Fruit fly (Drosophila melanogaster) whole organism, embryonic: ENCODE results near the gene HemK1.

ENCODE experiments used
- Abd-B ChIP-seq: fragments of 200-800 bp; sonication (Bioruptor generic); optimal IDR thresholded peaks from 2 replicates; lab custom pipeline; 2018; ENCODE audit warnings: missing biosample characterization, mild to moderate bottlenecking, missing genetic modification characterization, moderate library complexity
- Adf1 ChIP-seq: fragments of 200-800 bp; sonication (Bioruptor generic); IDR thresholded peaks from 2 replicates; pipeline ENCODE4 v1.3.6; 2022; ENCODE audit warnings: missing biosample characterization, missing genetic modification characterization
- Atf6 ChIP-seq: fragments of 200-800 bp; sonication (Bioruptor generic); IDR thresholded peaks from 2 replicates; pipeline ENCODE4 v1.3.6; 2022; ENCODE audit warnings: missing biosample characterization, missing genetic modification characterization
- B-H1 ChIP-seq: fragments of 200-800 bp; sonication (Bioruptor generic); IDR thresholded peaks from 3 replicates; pipeline ENCODE4 v1.3.6; 2022; ENCODE audit warnings: missing biosample characterization, missing genetic modification characterization
- BtbVII ChIP-seq: fragments of 200-800 bp; sonication (Bioruptor generic); optimal IDR thresholded peaks from 3 replicates; lab custom pipeline; 2017; ENCODE audit warnings: missing biosample characterization, mild to moderate bottlenecking, missing genetic modification characterization
- CG12299 ChIP-seq: fragments of 200-800 bp; sonication (Bioruptor generic); optimal IDR thresholded peaks from 2 replicates; lab custom pipeline; 2018; ENCODE audit warnings: missing biosample characterization, mild to moderate bottlenecking, missing genetic modification characterization
- CG12942 ChIP-seq: fragments of 200-800 bp; sonication (Bioruptor generic); optimal IDR thresholded peaks from 3 replicates; lab custom pipeline; 2016; ENCODE audit warnings: missing biosample characterization, missing genetic modification characterization
- CG13287 ChIP-seq: fragments of 200-800 bp; sonication (Bioruptor generic); IDR thresholded peaks from 2 replicates; pipeline ENCODE4 v1.3.6; 2022; ENCODE audit warnings: missing biosample characterization, missing genetic modification characterization; ENCODE audit not compliant: partially characterized antibody
- CG13624 ChIP-seq: fragments of 200-800 bp; sonication (Bioruptor generic); optimal IDR thresholded peaks from 2 replicates; lab custom pipeline; 2016; ENCODE audit warnings: missing biosample characterization, missing genetic modification characterization
- CG14667 ChIP-seq: fragments of 200-800 bp; sonication (Bioruptor generic); IDR thresholded peaks from 2 replicates; pipeline ENCODE4 v1.3.6; 2022; ENCODE audit warnings: missing biosample characterization, missing genetic modification characterization
- CG2678 ChIP-seq: fragments of 200-800 bp; sonication (Bioruptor generic); optimal IDR thresholded peaks from 3 replicates; lab custom pipeline; 2019; ENCODE audit warnings: missing biosample characterization, mild to moderate bottlenecking, missing genetic modification characterization, moderate library complexity
- CG31365 ChIP-seq: fragments of 200-800 bp; sonication (Bioruptor generic); optimal IDR thresholded peaks from 2 replicates; lab custom pipeline; 2018; ENCODE audit warnings: missing biosample characterization, mild to moderate bottlenecking, missing genetic modification characterization
- CG31441 ChIP-seq: fragments of 200-800 bp; sonication (Bioruptor generic); IDR thresholded peaks from 2 replicates; pipeline ENCODE4 v1.3.6; 2022; ENCODE audit warnings: missing biosample characterization, missing genetic modification characterization
- CG34376 ChIP-seq: fragments of 200-800 bp; sonication (Bioruptor generic); optimal IDR thresholded peaks from 2 replicates; lab custom pipeline; 2018; ENCODE audit warnings: missing biosample characterization, mild to moderate bottlenecking, missing genetic modification characterization
- CG5180 ChIP-seq: fragments of 200-800 bp; sonication (Bioruptor generic); optimal IDR thresholded peaks from 3 replicates; lab custom pipeline; 2017; ENCODE audit warnings: missing biosample characterization, missing genetic modification characterization, mild to moderate bottlenecking, moderate library complexity, missing genetic modification reagents
- CG6683 ChIP-seq: fragments of 200-800 bp; sonication (Bioruptor generic); optimal IDR thresholded peaks from 2 replicates; lab custom pipeline; 2017; ENCODE audit warnings: missing biosample characterization, mild to moderate bottlenecking, missing genetic modification characterization, missing genetic modification reagents
- CG7556 ChIP-seq: fragments of 200-800 bp; sonication (Bioruptor generic); optimal IDR thresholded peaks from 2 replicates; lab custom pipeline; 2017; ENCODE audit warnings: missing biosample characterization, mild to moderate bottlenecking, missing genetic modification characterization
- CG7745 ChIP-seq: fragments of 200-800 bp; sonication (Bioruptor generic); optimal IDR thresholded peaks from 2 replicates; lab custom pipeline; 2018; ENCODE audit warnings: missing biosample characterization, mild to moderate bottlenecking, missing genetic modification characterization, moderate library complexity
- CG7963 ChIP-seq: fragments of 200-800 bp; sonication (Bioruptor generic); IDR thresholded peaks from 3 replicates; pipeline ENCODE4 v1.3.6; 2022; ENCODE audit warnings: missing biosample characterization, missing genetic modification characterization; ENCODE audit not compliant: partially characterized antibody
- CG8089 ChIP-seq: fragments of 200-800 bp; sonication (Bioruptor generic); optimal IDR thresholded peaks from 3 replicates; lab custom pipeline; 2016; ENCODE audit warnings: missing biosample characterization, missing genetic modification characterization
- Ets97D ChIP-seq: fragments of 200-800 bp; sonication (Bioruptor generic); optimal IDR thresholded peaks from 3 replicates; lab custom pipeline; 2016; ENCODE audit warnings: missing biosample characterization, missing genetic modification characterization
- H2.0 ChIP-seq: fragments of 200-800 bp; sonication (Bioruptor generic); IDR thresholded peaks from 2 replicates; pipeline ENCODE4 v1.3.6; 2022; ENCODE audit warnings: missing biosample characterization, missing genetic modification characterization
- Hand ChIP-seq: fragments of 200-800 bp; sonication (Bioruptor generic); optimal IDR thresholded peaks from 2 replicates; lab custom pipeline; 2017; ENCODE audit warnings: mild to moderate bottlenecking, missing biosample characterization, missing genetic modification reagents, missing genetic modification characterization
- Hr78 ChIP-seq, 2 experiments: fragments of 200-800 bp in 1 of 2; fragments of >200 bp in 1 of 2; sonication (Bioruptor generic) in 1 of 2; optimal IDR thresholded peaks; 2 replicates each; lab custom pipeline; 2017 to 2019; ENCODE audit warnings: missing biosample characterization in 2 of 2, missing genetic modification characterization in 2 of 2, mild to moderate bottlenecking in 1 of 2, moderate library complexity in 1 of 2
- MTF-1 ChIP-seq: fragments of 200-800 bp; sonication (Bioruptor generic); optimal IDR thresholded peaks from 2 replicates; lab custom pipeline; 2018; ENCODE audit warnings: missing biosample characterization, mild to moderate bottlenecking, missing genetic modification characterization, borderline replicate concordance
- Max ChIP-seq: fragments of 200-800 bp; sonication (Bioruptor generic); optimal IDR thresholded peaks from 2 replicates; lab custom pipeline; 2016; ENCODE audit warnings: missing biosample characterization, mild to moderate bottlenecking, missing genetic modification characterization
- NfI ChIP-seq: fragments of 200-800 bp; sonication (Bioruptor generic); optimal IDR thresholded peaks from 3 replicates; lab custom pipeline; 2018; ENCODE audit warnings: missing biosample characterization, mild to moderate bottlenecking, missing genetic modification characterization, moderate library complexity
- Pdp1 ChIP-seq, 2 experiments: fragments of 200-800 bp; sonication (Bioruptor generic); optimal IDR thresholded peaks; 3 replicates each; lab custom pipeline; 2016; ENCODE audit warnings: missing biosample characterization in 2 of 2, missing genetic modification characterization in 2 of 2, mild to moderate bottlenecking in 1 of 2, moderate library complexity in 1 of 2
- Trl ChIP-seq, 3 experiments: fragments of >200 bp in 2 of 3; fragments of 200-800 bp in 1 of 3; sonication (Bioruptor generic) in 1 of 3; optimal IDR thresholded peaks; 2 replicates in 1 of 3; 3 replicates in 2 of 3; lab custom pipeline; 2016 to 2017; ENCODE audit warnings: missing biosample characterization in 1 of 3, missing genetic modification characterization in 1 of 3
- YL-1 ChIP-seq: fragments of 200-800 bp; sonication (Bioruptor generic); optimal IDR thresholded peaks from 3 replicates; lab custom pipeline; 2017; ENCODE audit warnings: missing biosample characterization, mild to moderate bottlenecking, missing genetic modification characterization
- bcd ChIP-seq: fragments of 200-800 bp; sonication (Bioruptor generic); optimal IDR thresholded peaks from 2 replicates; lab custom pipeline; 2017; ENCODE audit warnings: missing biosample characterization, mild to moderate bottlenecking, missing genetic modification characterization
- cato ChIP-seq: fragments of 200-800 bp; sonication (Bioruptor generic); optimal IDR thresholded peaks from 2 replicates; lab custom pipeline; 2016; ENCODE audit warnings: missing biosample characterization, missing genetic modification characterization, borderline replicate concordance
- croc ChIP-seq: fragments of 200-800 bp; sonication (Bioruptor generic); conservative IDR thresholded peaks from 3 replicates; pipeline ENCODE4 v1.3.6; 2022; ENCODE audit warnings: missing biosample characterization, missing genetic modification characterization
- crp ChIP-seq, 2 experiments: fragments of 200-800 bp; sonication (Bioruptor generic); optimal IDR thresholded peaks; 2 replicates in 1 of 2; 3 replicates in 1 of 2; lab custom pipeline; 2017; ENCODE audit warnings: missing biosample characterization in 2 of 2, missing genetic modification characterization in 2 of 2, mild to moderate bottlenecking in 1 of 2, moderate library complexity in 1 of 2
- dm ChIP-seq: fragments of 200-800 bp; sonication (Bioruptor generic); optimal IDR thresholded peaks from 3 replicates; lab custom pipeline; 2016; ENCODE audit warnings: missing biosample characterization, missing genetic modification characterization
- ems ChIP-seq: fragments of 200-800 bp; sonication (Bioruptor generic); optimal IDR thresholded peaks from 3 replicates; lab custom pipeline; 2016; ENCODE audit warnings: missing biosample characterization, missing genetic modification characterization
- exex ChIP-seq: fragments of 200-800 bp; sonication (Bioruptor generic); optimal IDR thresholded peaks from 4 replicates; lab custom pipeline; 2018; ENCODE audit warnings: missing biosample characterization, mild to moderate bottlenecking, missing genetic modification characterization, moderate library complexity
- fd64A ChIP-seq: fragments of 200-800 bp; sonication (Bioruptor generic); optimal IDR thresholded peaks from 3 replicates; lab custom pipeline; 2018; ENCODE audit warnings: missing biosample characterization, mild to moderate bottlenecking, missing genetic modification characterization
- fu2 ChIP-seq: fragments of 200-800 bp; sonication (Bioruptor generic); optimal IDR thresholded peaks from 2 replicates; lab custom pipeline; 2016; ENCODE audit warnings: missing biosample characterization, missing genetic modification characterization
- gcm ChIP-seq: fragments of 200-800 bp; sonication (Bioruptor generic); optimal IDR thresholded peaks from 2 replicates; lab custom pipeline; 2019; ENCODE audit warnings: missing biosample characterization, mild to moderate bottlenecking, missing genetic modification characterization, moderate library complexity
- grau ChIP-seq: fragments of 200-800 bp; optimal IDR thresholded peaks from 3 replicates; lab custom pipeline; 2019; ENCODE audit warnings: missing biosample characterization, mild to moderate bottlenecking, missing genetic modification characterization, moderate library complexity
- her ChIP-seq: fragments of 200-800 bp; sonication (Bioruptor generic); optimal IDR thresholded peaks from 2 replicates; lab custom pipeline; 2016; ENCODE audit warnings: missing biosample characterization, missing genetic modification characterization
- hkb ChIP-seq, 2 experiments: fragments of 200-800 bp in 1 of 2; fragments of >200 bp in 1 of 2; sonication (Bioruptor generic) in 1 of 2; IDR thresholded peaks in 1 of 2; optimal IDR thresholded peaks in 1 of 2; 2 replicates each; pipeline versions ENCODE4 v1.3.6 to Lab custom; 2017 to 2022; ENCODE audit warnings: missing biosample characterization in 1 of 2, missing genetic modification characterization in 1 of 2
- sd ChIP-seq: fragments of 200-800 bp; sonication (Bioruptor generic); optimal IDR thresholded peaks from 3 replicates; lab custom pipeline; 2018; ENCODE audit warnings: missing biosample characterization, mild to moderate bottlenecking, missing genetic modification characterization, moderate library complexity
- toy ChIP-seq: fragments of 200-800 bp; sonication (Bioruptor generic); IDR thresholded peaks from 2 replicates; pipeline ENCODE4 v1.3.6; 2022; ENCODE audit warnings: missing biosample characterization, missing genetic modification characterization
- unpg ChIP-seq: fragments of 200-800 bp; sonication (Bioruptor generic); optimal IDR thresholded peaks from 3 replicates; lab custom pipeline; 2018; ENCODE audit warnings: missing biosample characterization, mild to moderate bottlenecking, missing genetic modification characterization, moderate library complexity
- vvl ChIP-seq: fragments of 200-800 bp; sonication (Bioruptor generic); IDR thresholded peaks from 2 replicates; pipeline ENCODE4 v1.3.6; 2022; ENCODE audit warnings: missing biosample characterization, missing genetic modification characterization
- yki ChIP-seq: fragments of >200 bp; optimal IDR thresholded peaks from 3 replicates; lab custom pipeline; 2018
- zf30C ChIP-seq: fragments of 200-800 bp; sonication (Bioruptor generic); optimal IDR thresholded peaks from 3 replicates; lab custom pipeline; 2018; ENCODE audit warnings: missing biosample characterization, mild to moderate bottlenecking, missing genetic modification characterization

HemK1 gene

dm6 chr2L:6494405-6494816 lies 26.9 kb upstream of the HemK1 start, which contains the start of gene CG9547 (continued):
- TF ChIP-seq CG31365 (tag; lab: Kevin White, UChicago) (peak; percentile 33), unpg (peak; percentile 8), exex (tag; lab: Kevin White, UChicago) (peak; percentile 82), CG34376 (GFP tag; lab: Kevin White, UChicago) (peak; percentile 94), H2.0 (GFP tag; lab: Robert Waterston, UW) (no peak), CG12942 (GFP tag; lab: Kevin White, UChicago) (no peak), YL-1 (GFP tag; lab: Kevin White, UChicago) (peak; percentile 4), BtbVII (peak; percentile 53), CG7745 (tag; lab: Kevin White, UChicago) (peak; percentile 97), NfI (GFP tag; lab: Kevin White, UChicago) (peak; percentile 20), vvl (GFP tag; lab: Robert Waterston, UW) (peak; percentile 22; the same call in 1 of the 2 replicates), Pdp1 (GFP tag; optimal IDR thresholded peaks at IDR 0.05; lab: Kevin White, UChicago) (peak in 1 of 2 experiments; percentile 80), CG5180 (GFP tag; lab: Kevin White, UChicago) (peak; percentile 39), Trl (optimal IDR thresholded peaks at IDR 0.05; lab: Kevin White, UChicago) (peak; percentile 71 to 84), Trl (GFP tag; optimal IDR thresholded peaks at IDR 0.05; lab: Kevin White, UChicago) (no peak), B-H1 (GFP tag; lab: Robert Waterston, UW) (no peak), sd (tag; lab: Kevin White, UChicago) (peak; percentile 93), CG13287 (GFP tag; lab: Robert Waterston, UW) (peak; percentile 60), CG8089 (GFP tag; lab: Kevin White, UChicago) (no peak), Atf6 (GFP tag; lab: Robert Waterston, UW) (peak; percentile 14; the same call in 1 of the 2 replicates), Hr78 (GFP tag; optimal IDR thresholded peaks at IDR 0.05; lab: Kevin White, UChicago) (peak in 1 of 2 experiments; percentile 60), Hand (GFP tag; lab: Kevin White, UChicago) (peak; percentile 40), crp (GFP tag; optimal IDR thresholded peaks at IDR 0.05; lab: Kevin White, UChicago) (peak in 1 of 2 experiments; percentile 68), CG13624 (peak; percentile 8), hkb (optimal IDR thresholded peaks at IDR 0.05; lab: Kevin White, UChicago) (no peak), hkb (GFP tag; IDR thresholded peaks at IDR 0.05; lab: Robert Waterston, UW) (peak; percentile 32; the same call in 1 of the 2 replicates), Adf1 (GFP tag; lab: Robert Waterston, UW) (peak; percentile 37; the same call in 1 of the 2 replicates), CG12299 (tag; lab: Kevin White, UChicago) (peak; percentile 24), CG7556 (GFP tag; lab: Kevin White, UChicago) (no peak), Ets97D (no peak), CG2678 (peak; percentile 15), gcm (GFP tag; lab: Kevin White, UChicago) (peak; percentile 16), CG6683 (GFP tag; lab: Kevin White, UChicago) (no peak), grau (tag; lab: Kevin White, UChicago) (peak; percentile 3), ems (peak; percentile 4)

DNA sequence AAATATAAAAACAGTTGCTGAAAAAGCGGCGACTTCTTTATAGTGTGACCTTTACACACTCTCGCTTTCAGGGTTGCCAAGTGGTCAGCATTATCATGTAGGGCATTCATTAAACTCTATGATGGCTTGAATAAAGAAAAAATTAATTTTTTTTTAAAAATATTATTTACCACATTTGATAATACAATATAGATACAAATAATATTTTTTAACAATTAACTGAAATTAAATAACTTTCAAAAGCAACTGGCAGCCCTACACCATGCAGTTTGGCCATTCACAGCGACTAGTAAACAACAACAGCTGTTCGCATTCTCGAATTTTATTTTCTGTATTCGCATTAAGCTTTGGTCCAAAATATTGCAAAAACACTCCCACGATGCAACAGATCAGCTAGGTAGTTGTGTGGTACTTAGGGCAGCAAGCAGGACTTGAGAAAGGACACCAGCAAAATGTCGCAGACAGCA lies 23.3 kb upstream of the HemK1 start, which contains the start of the genes Phf5a and CG31638:
TSS of gene Phf5a (minus strand) at position 61 of the 467 bp plus-strand sequence.
TSS of gene CG31638 (plus strand) at position 279 of the 467 bp plus-strand sequence.
- TF ChIP-seq dm (GFP tag; lab: Kevin White, UChicago) (peak; percentile 54), her (no peak), toy (GFP tag; lab: Robert Waterston, UW) (peak; percentile 90), bcd (GFP tag; lab: Kevin White, UChicago) (peak; percentile 86), fu2 (GFP tag; lab: Kevin White, UChicago) (peak; percentile 76), zf30C (GFP tag; lab: Kevin White, UChicago) (no peak), Abd-B (GFP tag; lab: Kevin White, UChicago) (peak; percentile 91), yki (lab: Kevin White, UChicago) (no peak), croc (peak; percentile 93), CG14667 (GFP tag; lab: Robert Waterston, UW) (peak; percentile 97), Max (GFP tag; lab: Kevin White, UChicago) (peak; percentile 62), MTF-1 (GFP tag; lab: Kevin White, UChicago) (peak; percentile 89), CG7963 (GFP tag; lab: Robert Waterston, UW) (no peak), CG31441 (GFP tag; lab: Robert Waterston, UW) (peak; percentile 97), cato (peak; percentile 95), fd64A (GFP tag; lab: Kevin White, UChicago) (peak; percentile 59)
